Worm (Caenorhabditis elegans): ENCODE results near the gene sec-22.

DNA sequence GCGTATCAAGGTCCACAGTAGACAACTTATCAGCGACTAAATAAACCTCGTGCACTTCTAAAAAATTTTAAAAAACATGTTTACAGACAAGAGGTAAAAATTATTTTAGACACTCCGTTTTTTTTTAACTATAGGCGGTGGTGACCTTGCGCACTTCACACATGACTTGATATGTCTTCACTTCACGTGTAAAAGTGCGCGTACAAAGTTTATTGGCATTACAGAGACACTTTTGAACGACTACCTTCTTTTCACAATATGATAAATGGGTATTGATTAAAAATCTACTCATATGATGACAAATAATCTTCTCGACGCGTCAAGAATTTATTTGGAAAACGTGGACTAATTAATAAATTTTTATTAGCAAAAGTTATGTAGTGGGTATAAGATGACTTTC, 8.6 kb upstream of the sec-22 start:
- TF ChIP-seq zag-1 (tag; optimal IDR thresholded peaks at IDR 0.05) (no peak), ZK546.5 (tag; optimal IDR thresholded peaks at IDR 0.05) (no peak), lin-39 (tag; optimal IDR thresholded peaks at IDR 0.05) (no peak), lin-13 (GFP tag; optimal IDR thresholded peaks at IDR 0.05) (no peak)

All from whole organism, L4 larva.